Fruit fly (Drosophila melanogaster): ENCODE data around the gene Mi-2.

Gene Mi-2

dm6 chr3L:19895556-19895995 lies 14.4 kb downstream of the Mi-2 start (continued):
- TF ChIP-seq CG4282 (GFP tag; optimal IDR thresholded peaks at IDR 0.05) (no peak), sr (GFP tag; IDR thresholded peaks at IDR 0.05) (no peak), Dek (tag; optimal IDR thresholded peaks at IDR 0.05) (no peak), CG33213 (GFP tag; optimal IDR thresholded peaks at IDR 0.05) (no peak), cato (GFP tag; optimal IDR thresholded peaks at IDR 0.05; ENCODE audit: borderline replicate concordance) (no peak), CG10654 (GFP tag; optimal IDR thresholded peaks at IDR 0.05) (no peak), repo (GFP tag; optimal IDR thresholded peaks at IDR 0.05) (no peak), CG12071 (GFP tag; optimal IDR thresholded peaks at IDR 0.05) (no peak), fd102C (GFP tag; optimal IDR thresholded peaks at IDR 0.05) (no peak), CG3163 (GFP tag; optimal IDR thresholded peaks at IDR 0.05) (peak; percentile 92), CG34422 (GFP tag; IDR thresholded peaks at IDR 0.05) (peak; percentile 73; the same call in 1 of the 3 replicates), Eip74EF (GFP tag; optimal IDR thresholded peaks at IDR 0.05) (no peak), scrt (GFP tag; optimal IDR thresholded peaks at IDR 0.05) (no peak), CG8359 (GFP tag; optimal IDR thresholded peaks at IDR 0.05; ENCODE audit: borderline replicate concordance) (no peak), jigr1 (GFP tag; IDR thresholded peaks at IDR 0.05) (no peak), yki (optimal IDR thresholded peaks at IDR 0.05) (no peak), PHDP (tag; optimal IDR thresholded peaks at IDR 0.05) (no peak), CG12769 (tag; optimal IDR thresholded peaks at IDR 0.05) (no peak), Side (GFP tag; optimal IDR thresholded peaks at IDR 0.05) (no peak), sob (GFP tag; IDR thresholded peaks at IDR 0.05) (peak; percentile 32; the same call in 1 of the 2 replicates), sc (optimal IDR thresholded peaks at IDR 0.05) (no peak), sc (GFP tag; optimal IDR thresholded peaks at IDR 0.05) (no peak), CG15479 (GFP tag; optimal IDR thresholded peaks at IDR 0.05) (peak; percentile 84), Dbx (GFP tag; IDR thresholded peaks at IDR 0.05) (0 out of 3 replicates have a peak, but pooled peaks have one; percentile 54), otp (GFP tag; IDR thresholded peaks at IDR 0.05) (no peak), CG9727 (GFP tag; optimal IDR thresholded peaks at IDR 0.05) (peak; percentile 27), NFAT (GFP tag; IDR thresholded peaks at IDR 0.05) (no peak), pum (GFP tag; optimal IDR thresholded peaks at IDR 0.05) (no peak), CG13296 (GFP tag; optimal IDR thresholded peaks at IDR 0.05) (no peak), hkb (optimal IDR thresholded peaks at IDR 0.05) (no peak), hkb (GFP tag; IDR thresholded peaks at IDR 0.05) (no peak), tx (GFP tag; optimal IDR thresholded peaks at IDR 0.05) (no peak), HmgZ (tag; optimal IDR thresholded peaks at IDR 0.05) (peak; percentile 59), lbe (GFP tag; optimal IDR thresholded peaks at IDR 0.05) (peak; percentile 14), CG30403 (GFP tag; optimal IDR thresholded peaks at IDR 0.05) (no peak), eve (GFP tag; optimal IDR thresholded peaks at IDR 0.05) (no peak), gem (tag; optimal IDR thresholded peaks at IDR 0.05) (no peak), ci (GFP tag; IDR thresholded peaks at IDR 0.05) (no peak), ato (GFP tag; IDR thresholded peaks at IDR 0.05; ENCODE audit: partially characterized antibody) (no peak), gce (GFP tag; IDR thresholded peaks at IDR 0.05) (no peak), Tbp (GFP tag; optimal IDR thresholded peaks at IDR 0.05) (no peak), CkIIα-i1 (GFP tag; IDR thresholded peaks at IDR 0.05) (no peak), bcd (GFP tag; optimal IDR thresholded peaks at IDR 0.05) (no peak), h (optimal IDR thresholded peaks at IDR 0.05) (no peak), Ets97D (GFP tag; optimal IDR thresholded peaks at IDR 0.05) (no peak), ewg (GFP tag; optimal IDR thresholded peaks at IDR 0.05) (no peak), CG7372 (GFP tag; IDR thresholded peaks at IDR 0.05) (no peak), Dfd (GFP tag; optimal IDR thresholded peaks at IDR 0.05) (no peak), tio (GFP tag; optimal IDR thresholded peaks at IDR 0.05) (no peak), CG3847 (GFP tag; IDR thresholded peaks at IDR 0.05) (0 out of 2 replicates have a peak, but pooled peaks have one; percentile 7), disco-r (GFP tag; optimal IDR thresholded peaks at IDR 0.05) (no peak), dan (GFP tag; IDR thresholded peaks at IDR 0.05) (no peak), CG11456 (GFP tag; IDR thresholded peaks at IDR 0.05) (no peak), CG4820 (GFP tag; optimal IDR thresholded peaks at IDR 0.05) (no peak)

Measured in whole organism, embryonic.